Worm (Caenorhabditis elegans) whole organism, L3 larva: ENCODE data around the gene nspg-1.

Experiments
- R02D3.7 ChIP-seq: fragments of 150-350 bp; optimal IDR thresholded peaks from 2 replicates; lab custom pipeline; 2014; ENCODE audit warnings: missing biosample characterization, missing genetic modification characterization
- ZK546.5 ChIP-seq: sonication (generic microtip); optimal IDR thresholded peaks from 2 replicates; lab custom pipeline; 2017; ENCODE audit warnings: missing biosample characterization, missing genetic modification characterization
- aly-2 ChIP-seq: fragments of 150-350 bp; optimal IDR thresholded peaks from 2 replicates; lab custom pipeline; 2014; ENCODE audit warnings: missing biosample characterization, missing genetic modification characterization
- ama-1 ChIP-seq: fragments of 150-350 bp; optimal IDR thresholded peaks from 2 replicates; lab custom pipeline; 2018
- ceh-28 ChIP-seq: fragments of 150-350 bp; optimal IDR thresholded peaks from 2 replicates; lab custom pipeline; 2014; ENCODE audit warnings: missing biosample characterization, missing genetic modification reagents, missing genetic modification characterization
- ceh-82 ChIP-seq: fragments of 150-350 bp; optimal IDR thresholded peaks from 2 replicates; lab custom pipeline; 2014; ENCODE audit warnings: missing biosample characterization, missing genetic modification characterization
- ceh-9 ChIP-seq: sonication (generic microtip); optimal IDR thresholded peaks from 2 replicates; lab custom pipeline; 2018; ENCODE audit warnings: missing biosample characterization, missing genetic modification characterization
- egl-27 ChIP-seq: sonication (generic microtip); optimal IDR thresholded peaks from 4 replicates; lab custom pipeline; 2017; ENCODE audit warnings: missing biosample characterization, missing genetic modification reagents, missing genetic modification characterization
- egl-5 ChIP-seq: fragments of 150-350 bp; optimal IDR thresholded peaks from 2 replicates; lab custom pipeline; 2017; ENCODE audit warnings: missing biosample characterization, missing genetic modification reagents, missing genetic modification characterization, inconsistent platforms
- elt-1 ChIP-seq: fragments of 150-350 bp; optimal IDR thresholded peaks from 2 replicates; lab custom pipeline; 2014; ENCODE audit warnings: missing biosample characterization, missing genetic modification characterization
- elt-2 ChIP-seq: sonication (generic microtip); optimal IDR thresholded peaks from 2 replicates; lab custom pipeline; 2016; ENCODE audit warnings: missing genetic modification reagents, mild to moderate bottlenecking, missing genetic modification characterization, missing compliant biosample characterization
- eor-1 ChIP-seq, 2 experiments: fragments of 150-350 bp; optimal IDR thresholded peaks; 2 replicates each; lab custom pipeline; 2014 to 2018; ENCODE audit warnings: missing biosample characterization in 2 of 2, missing genetic modification characterization in 2 of 2
- fkh-10 ChIP-seq: sonication (generic microtip); optimal IDR thresholded peaks from 2 replicates; lab custom pipeline; 2017; ENCODE audit warnings: missing biosample characterization, missing genetic modification reagents, missing genetic modification characterization
- fkh-2 ChIP-seq: fragments of 150-350 bp; optimal IDR thresholded peaks from 2 replicates; lab custom pipeline; 2014; ENCODE audit warnings: missing biosample characterization, missing genetic modification reagents, missing genetic modification characterization
- fos-1 ChIP-seq: fragments of 150-350 bp; optimal IDR thresholded peaks from 2 replicates; lab custom pipeline; 2014; ENCODE audit warnings: missing biosample characterization, missing genetic modification characterization
- hmg-11 ChIP-seq: sonication (generic microtip); optimal IDR thresholded peaks from 2 replicates; lab custom pipeline; 2016; ENCODE audit warnings: missing genetic modification characterization, missing compliant biosample characterization
- lin-15B ChIP-seq: fragments of 150-350 bp; optimal IDR thresholded peaks from 2 replicates; lab custom pipeline; 2014; ENCODE audit warnings: missing biosample characterization, missing genetic modification characterization
- lsy-12 ChIP-seq: sonication (generic microtip); optimal IDR thresholded peaks from 2 replicates; lab custom pipeline; 2016; ENCODE audit warnings: mild to moderate bottlenecking, missing genetic modification characterization, missing compliant biosample characterization
- mdl-1 ChIP-seq: fragments of 150-350 bp; optimal IDR thresholded peaks from 2 replicates; lab custom pipeline; 2014; ENCODE audit warnings: missing biosample characterization, missing genetic modification characterization
- mml-1 ChIP-seq: fragments of 150-350 bp; sonication (generic microtip); optimal IDR thresholded peaks from 3 replicates; lab custom pipeline; 2014; ENCODE audit warnings: missing biosample characterization, missing genetic modification characterization
- nfya-1 ChIP-seq: sonication (generic microtip); optimal IDR thresholded peaks from 2 replicates; lab custom pipeline; 2017; ENCODE audit warnings: missing genetic modification characterization, mild to moderate bottlenecking, missing compliant biosample characterization, antibody characterized with exemption, moderate library complexity; ENCODE audit not compliant: insufficient read depth
- nhr-11 ChIP-seq: fragments of 150-350 bp; optimal IDR thresholded peaks from 2 replicates; lab custom pipeline; 2014; ENCODE audit warnings: missing biosample characterization, missing genetic modification characterization
- nhr-12 ChIP-seq: fragments of 150-350 bp; optimal IDR thresholded peaks from 2 replicates; lab custom pipeline; 2014; ENCODE audit warnings: missing biosample characterization, missing genetic modification characterization
- nhr-23 ChIP-seq: fragments of 150-350 bp; optimal IDR thresholded peaks from 2 replicates; lab custom pipeline; 2014; ENCODE audit warnings: missing biosample characterization, missing genetic modification reagents, missing genetic modification characterization
- nhr-237 ChIP-seq: fragments of 150-350 bp; optimal IDR thresholded peaks from 2 replicates; lab custom pipeline; 2014; ENCODE audit warnings: missing biosample characterization, missing genetic modification characterization
- nhr-25 ChIP-seq: sonication (generic microtip); optimal IDR thresholded peaks from 2 replicates; lab custom pipeline; 2017; ENCODE audit warnings: missing biosample characterization, missing genetic modification characterization
- nhr-28 ChIP-seq: fragments of 150-350 bp; optimal IDR thresholded peaks from 2 replicates; lab custom pipeline; 2014; ENCODE audit warnings: missing biosample characterization, missing genetic modification characterization
- nhr-43 ChIP-seq: sonication (generic microtip); optimal IDR thresholded peaks from 2 replicates; lab custom pipeline; 2016; ENCODE audit warnings: mild to moderate bottlenecking, missing genetic modification characterization, missing compliant biosample characterization; ENCODE audit not compliant: poor library complexity, severe bottlenecking
- nhr-76 ChIP-seq: fragments of 150-350 bp; sonication (generic microtip); optimal IDR thresholded peaks from 5 replicates; lab custom pipeline; 2014; ENCODE audit warnings: missing biosample characterization, missing genetic modification characterization
- nhr-77 ChIP-seq: fragments of 150-350 bp; optimal IDR thresholded peaks from 2 replicates; lab custom pipeline; 2014; ENCODE audit warnings: missing biosample characterization, missing genetic modification characterization
- pha-4 ChIP-seq: fragments of 150-350 bp; optimal IDR thresholded peaks from 2 replicates; lab custom pipeline; 2014; ENCODE audit warnings: missing biosample characterization, missing genetic modification reagents, missing genetic modification characterization
- pqm-1 ChIP-seq: fragments of 150-350 bp; optimal IDR thresholded peaks from 2 replicates; lab custom pipeline; 2017; ENCODE audit warnings: missing biosample characterization, missing genetic modification characterization, inconsistent platforms
- sea-2 ChIP-seq: fragments of 150-350 bp; sonication (generic microtip); optimal IDR thresholded peaks from 4 replicates; lab custom pipeline; 2014; ENCODE audit warnings: missing biosample characterization, missing genetic modification reagents, missing genetic modification characterization
- skn-1 ChIP-seq: fragments of 150-350 bp; optimal IDR thresholded peaks from 2 replicates; lab custom pipeline; 2014; ENCODE audit warnings: missing biosample characterization, missing genetic modification characterization
- snpc-4 ChIP-seq: fragments of 150-350 bp; optimal IDR thresholded peaks from 2 replicates; lab custom pipeline; 2014; ENCODE audit warnings: missing biosample characterization, missing genetic modification characterization
- tbx-2 ChIP-seq: sonication (generic microtip); optimal IDR thresholded peaks from 2 replicates; lab custom pipeline; 2016; ENCODE audit warnings: mild to moderate bottlenecking, missing genetic modification characterization, missing compliant biosample characterization
- unc-39 ChIP-seq: sonication (generic microtip); optimal IDR thresholded peaks from 4 replicates; lab custom pipeline; 2017; ENCODE audit warnings: missing biosample characterization, missing genetic modification characterization
- zag-1 ChIP-seq: fragments of 150-350 bp; optimal IDR thresholded peaks from 2 replicates; lab custom pipeline; 2014; ENCODE audit warnings: missing biosample characterization, missing genetic modification characterization
- ztf-11 ChIP-seq: fragments of 150-350 bp; optimal IDR thresholded peaks from 2 replicates; lab custom pipeline; 2014; ENCODE audit warnings: missing biosample characterization, missing genetic modification characterization
- ztf-4 ChIP-seq: fragments of 150-350 bp; optimal IDR thresholded peaks from 2 replicates; lab custom pipeline; 2014; ENCODE audit warnings: missing biosample characterization, missing genetic modification characterization

nspg-1 gene

DNA sequence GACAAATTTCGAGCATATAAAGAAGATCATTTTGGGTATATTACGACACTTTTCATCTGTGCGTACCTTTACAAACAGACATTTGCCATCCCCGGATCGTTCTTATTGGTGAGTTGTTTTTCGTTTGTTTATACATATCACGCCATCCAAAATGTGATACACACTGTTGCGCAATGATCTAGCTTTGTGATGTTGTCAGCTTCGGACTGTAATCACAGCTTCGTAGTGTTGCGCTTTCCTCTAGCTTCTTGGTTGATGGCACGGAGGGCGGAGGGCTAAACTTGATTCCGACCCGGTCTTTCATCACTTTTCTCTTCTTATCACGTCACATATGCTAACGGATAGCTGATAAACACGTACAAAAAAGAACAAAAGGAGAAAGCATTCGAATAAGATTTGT, 11.5 kb upstream of the nspg-1 start (continued):
- TF ChIP-seq fos-1 (tag; lab: Kevin White, UChicago) (no peak), ceh-9 (no peak), hmg-11 (tag; lab: Kevin White, UChicago) (no peak)
- TF ChIP-seq, all 47 proteins: peak for 3

DNA sequence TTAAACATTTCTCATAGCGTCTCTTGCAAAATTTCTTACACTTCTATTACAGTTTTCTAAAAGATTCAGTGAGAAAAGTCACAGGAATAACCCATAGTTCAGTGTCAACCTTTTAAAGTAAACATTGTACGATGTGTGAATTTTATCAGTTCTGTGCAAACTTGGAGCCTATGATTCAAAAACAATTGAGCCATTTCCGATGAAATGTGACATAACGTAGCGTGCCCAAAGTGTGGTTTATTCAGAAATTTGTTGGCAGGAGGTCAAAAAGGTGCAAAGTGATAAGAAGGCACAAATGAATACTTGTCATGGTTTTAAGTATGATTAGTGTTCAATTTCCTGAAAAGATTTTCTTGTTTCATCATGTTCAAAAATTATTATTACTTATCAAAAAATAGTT, 9.7 kb upstream of the nspg-1 start:
- TF ChIP-seq zag-1 = no peak
- TF ChIP-seq ztf-11 (tag; lab: Kevin White, UChicago) = no peak
- peak; percentile 19 for TF ChIP-seq elt-2 (tag; lab: Kevin White, UChicago)
- TF ChIP-seq egl-5 (tag; lab: Kevin White, UChicago) = no peak
- TF ChIP-seq egl-27 (tag; lab: Kevin White, UChicago) = no peak
- no peak for TF ChIP-seq nfya-1 (tag; lab: Kevin White, UChicago)
- no peak for TF ChIP-seq fos-1 (tag; lab: Kevin White, UChicago)

DNA sequence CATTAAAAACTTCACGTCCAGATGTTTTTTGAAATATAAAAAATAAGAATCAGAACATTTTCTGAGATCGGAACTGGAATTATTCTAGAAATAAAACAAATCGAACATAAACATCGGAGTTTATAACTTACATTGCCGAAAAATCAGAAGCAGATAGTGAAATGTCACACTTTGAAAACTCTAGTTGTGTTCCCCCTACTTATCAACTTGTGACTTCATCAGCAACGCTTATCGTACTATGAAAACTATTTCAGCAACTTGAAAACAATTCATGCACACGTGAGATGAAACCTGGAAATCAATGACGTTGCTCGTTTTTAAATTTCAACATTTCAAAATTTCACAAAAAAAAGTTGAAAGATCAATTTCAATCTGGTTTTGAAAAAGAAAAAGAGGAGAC, 8.8 kb upstream of the nspg-1 start:
- TF ChIP-seq elt-2 (tag; lab: Kevin White, UChicago) = peak; percentile 73
- TF ChIP-seq pqm-1 (tag; lab: Kevin White, UChicago) = peak; percentile 73
- no peak for TF ChIP-seq lin-15B (tag; lab: Kevin White, UChicago)
- TF ChIP-seq, all 47 proteins: peak for 2

- TF ChIP-seq nhr-43 (tag; lab: Kevin White, UChicago) (peak; percentile 18), nhr-25 (tag; lab: Kevin White, UChicago) (peak; percentile 48), elt-2 (tag; lab: Kevin White, UChicago) (no peak), ceh-82 (tag; lab: Kevin White, UChicago) (no peak), mml-1 (tag; lab: Kevin White, UChicago) (no peak)
Observed at ce11 chrV:12875850-12876249, 8.0 kb upstream of the nspg-1 start.

- TF ChIP-seq pha-4 (tag; lab: Kevin White, UChicago) = peak; percentile 41
- no peak for TF ChIP-seq elt-1
Observed at ce11 chrV:12871753-12872152, 3.9 kb upstream of the nspg-1 start, which contains the start of gene bus-19. Gene bus-19 (plus strand): TSS chrV:12872053.

ce11 chrV:12870740-12871139, 2.8 kb upstream of the nspg-1 start:
- TF ChIP-seq ama-1 (no peak), pha-4 (tag; lab: Kevin White, UChicago) (peak; percentile 85), zag-1 (no peak), mml-1 (tag; lab: Kevin White, UChicago) (no peak), skn-1 (no peak)

- TF ChIP-seq zag-1 = no peak
- TF ChIP-seq nhr-23 (tag; lab: Kevin White, UChicago) = peak; percentile 94
- TF ChIP-seq nhr-25 (tag; lab: Kevin White, UChicago) = peak; percentile 74
- peak; percentile 66 for TF ChIP-seq hmg-11 (tag; lab: Kevin White, UChicago)
- TF ChIP-seq ceh-9 = no peak
- no peak for TF ChIP-seq nhr-76 (tag; lab: Kevin White, UChicago)
- no peak for TF ChIP-seq nhr-237
- no peak for TF ChIP-seq unc-39 (tag; lab: Kevin White, UChicago)
- peak; percentile 57 for TF ChIP-seq elt-2 (tag; lab: Kevin White, UChicago)
- TF ChIP-seq tbx-2 = peak; percentile 43
- TF ChIP-seq ztf-4 (tag; lab: Kevin White, UChicago) = no peak
- no peak for TF ChIP-seq fkh-2 (tag; lab: Kevin White, UChicago)
- TF ChIP-seq ceh-28 = peak; percentile 31
- TF ChIP-seq nhr-77 (tag; lab: Kevin White, UChicago) = no peak
- TF ChIP-seq nhr-11 = no peak
- TF ChIP-seq ama-1 = no peak
- no peak for TF ChIP-seq nhr-28 (tag; lab: Kevin White, UChicago)
- no peak for TF ChIP-seq ztf-11 (tag; lab: Kevin White, UChicago)
- TF ChIP-seq snpc-4 = no peak
- peak; percentile 74 for TF ChIP-seq R02D3.7
- TF ChIP-seq mdl-1 (tag; lab: Kevin White, UChicago) = no peak
- no peak for TF ChIP-seq ZK546.5 (tag; lab: Kevin White, UChicago)
- TF ChIP-seq eor-1 (tag; optimal IDR thresholded peaks at IDR 0.05; lab: Kevin White, UChicago) = no peak
- TF ChIP-seq lin-15B (tag; lab: Kevin White, UChicago) = peak; percentile 84
- no peak for TF ChIP-seq aly-2 (tag; lab: Kevin White, UChicago)
- TF ChIP-seq sea-2 (GFP tag; lab: Kevin White, UChicago) = no peak
- TF ChIP-seq lsy-12 (tag; lab: Kevin White, UChicago) = peak; percentile 89
- TF ChIP-seq egl-27 (tag; lab: Kevin White, UChicago) = no peak
- no peak for TF ChIP-seq fkh-10 (GFP tag; lab: Kevin White, UChicago)
- TF ChIP-seq pha-4 (tag; lab: Kevin White, UChicago) = peak; percentile 94
- TF ChIP-seq nhr-12 = no peak
- TF ChIP-seq ceh-82 (tag; lab: Kevin White, UChicago) = peak; percentile 60
- no peak for TF ChIP-seq elt-1
- peak; percentile 97 for TF ChIP-seq nhr-43 (tag; lab: Kevin White, UChicago)
Observed at ce11 chrV:12869948-12870347, 2.1 kb upstream of the nspg-1 start, which contains the start of gene T07F10.3. Gene T07F10.3 (minus strand): TSS chrV:12870045.
